Worm (Caenorhabditis elegans) whole organism, L1 larva: ENCODE measurements around the gene T14A8.2.

ENCODE experiments used
- C16A3.4 ChIP-seq: fragments of 150-350 bp; optimal IDR thresholded peaks from 2 replicates; lab custom pipeline; 2014; ENCODE audit warnings: missing biosample characterization, missing genetic modification characterization
- C34B4.2 ChIP-seq: sonication (generic microtip); optimal IDR thresholded peaks from 2 replicates; lab custom pipeline; 2017; ENCODE audit warnings: mild to moderate bottlenecking, missing genetic modification characterization, missing compliant biosample characterization
- F16B12.6 ChIP-seq: fragments of 150-350 bp; optimal IDR thresholded peaks from 2 replicates; lab custom pipeline; 2014; ENCODE audit warnings: missing biosample characterization, missing genetic modification characterization
- Y116A8C.19 ChIP-seq: sonication (generic microtip); optimal IDR thresholded peaks from 2 replicates; lab custom pipeline; 2016; ENCODE audit warnings: missing compliant biosample characterization, missing genetic modification characterization, borderline replicate concordance
- aha-1 ChIP-seq: fragments of 150-350 bp; optimal IDR thresholded peaks from 2 replicates; lab custom pipeline; 2014; ENCODE audit warnings: missing biosample characterization, missing genetic modification characterization
- alr-1 ChIP-seq: fragments of 200-800 bp; sonication (Bioruptor generic); optimal IDR thresholded peaks from 2 replicates; lab custom pipeline; 2018; ENCODE audit warnings: borderline replicate concordance, mild to moderate bottlenecking, missing genetic modification characterization, missing compliant biosample characterization
- aly-2 ChIP-seq: fragments of 150-350 bp; optimal IDR thresholded peaks from 2 replicates; lab custom pipeline; 2014; ENCODE audit warnings: missing biosample characterization, missing genetic modification characterization
- ama-1 ChIP-seq: fragments of 150-350 bp; optimal IDR thresholded peaks from 2 replicates; lab custom pipeline; 2014
- ceh-8 ChIP-seq: fragments of 200-800 bp; sonication (Bioruptor generic); optimal IDR thresholded peaks from 2 replicates; lab custom pipeline; 2018; ENCODE audit warnings: mild to moderate bottlenecking, missing genetic modification characterization, moderate library complexity, missing compliant biosample characterization
- ceh-88 ChIP-seq: fragments of 200-800 bp; sonication (Bioruptor generic); IDR thresholded peaks from 2 replicates; pipeline ENCODE4 v1.3.6; 2022; ENCODE audit warnings: missing genetic modification characterization, missing compliant biosample characterization
- ces-1 ChIP-seq: fragments of 150-350 bp; optimal IDR thresholded peaks from 2 replicates; lab custom pipeline; 2014; ENCODE audit warnings: missing biosample characterization, missing genetic modification reagents, missing genetic modification characterization
- dsc-1 ChIP-seq: sonication (generic microtip); optimal IDR thresholded peaks from 2 replicates; lab custom pipeline; 2016; ENCODE audit warnings: mild to moderate bottlenecking, missing genetic modification characterization, missing compliant biosample characterization
- efl-1 ChIP-seq, 4 experiments: fragments of 150-350 bp; optimal IDR thresholded peaks in 3 of 4; peaks in 1 of 4; 1 replicate in 1 of 4; 2 replicates in 3 of 4; lab custom pipeline; 2014; ENCODE audit warnings: missing biosample characterization in 2 of 4, missing genetic modification characterization in 2 of 4, missing genetic modification reagents in 2 of 4
- efl-3 ChIP-seq: fragments of 200-800 bp; sonication (Bioruptor generic); optimal IDR thresholded peaks from 2 replicates; lab custom pipeline; 2018; ENCODE audit warnings: mild to moderate bottlenecking, missing genetic modification characterization, missing compliant biosample characterization
- egl-13 ChIP-seq: sonication (generic microtip); optimal IDR thresholded peaks from 2 replicates; lab custom pipeline; 2016; ENCODE audit warnings: missing genotype, missing genetic modification reagents, missing genetic modification characterization, missing compliant biosample characterization
- egl-27 ChIP-seq, 2 experiments: fragments of 150-350 bp in 1 of 2; sonication (generic microtip); optimal IDR thresholded peaks; 3 replicates each; lab custom pipeline; 2017 to 2018; ENCODE audit warnings: missing biosample characterization in 2 of 2, missing genetic modification characterization in 2 of 2, missing genetic modification reagents in 2 of 2
- ets-5 ChIP-seq: fragments of 200-800 bp; sonication (Bioruptor generic); IDR thresholded peaks from 2 replicates; pipeline ENCODE4 v1.3.6; 2022; ENCODE audit warnings: missing genetic modification characterization, missing compliant biosample characterization
- fos-1 ChIP-seq: fragments of 150-350 bp; optimal IDR thresholded peaks from 2 replicates; lab custom pipeline; 2014; ENCODE audit warnings: missing biosample characterization, missing genetic modification characterization
- irx-1 ChIP-seq: sonication (generic microtip); optimal IDR thresholded peaks from 2 replicates; lab custom pipeline; 2016; ENCODE audit warnings: missing genetic modification characterization, missing compliant biosample characterization
- jun-1 ChIP-seq: fragments of 150-350 bp; optimal IDR thresholded peaks from 2 replicates; lab custom pipeline; 2014; ENCODE audit warnings: missing biosample characterization, missing genetic modification reagents, missing genetic modification characterization
- lin-13 ChIP-seq: fragments of 150-350 bp; optimal IDR thresholded peaks from 2 replicates; lab custom pipeline; 2014; ENCODE audit warnings: missing biosample characterization, missing genetic modification reagents, missing genetic modification characterization
- lir-3 ChIP-seq: sonication (generic microtip); optimal IDR thresholded peaks from 2 replicates; lab custom pipeline; 2016; ENCODE audit warnings: mild to moderate bottlenecking, missing genetic modification characterization, moderate library complexity, missing compliant biosample characterization; ENCODE audit not compliant: poor library complexity
- mdl-1 ChIP-seq, 2 experiments: fragments of 150-350 bp; optimal IDR thresholded peaks; 2 replicates each; lab custom pipeline; 2014 to 2017; ENCODE audit warnings: missing biosample characterization in 2 of 2, missing genetic modification characterization in 2 of 2, inconsistent platforms in 1 of 2
- mef-2 ChIP-seq: fragments of 150-350 bp; optimal IDR thresholded peaks from 2 replicates; lab custom pipeline; 2014; ENCODE audit warnings: missing biosample characterization, missing genetic modification characterization
- mep-1 ChIP-seq: fragments of 150-350 bp; optimal IDR thresholded peaks from 2 replicates; lab custom pipeline; 2014; ENCODE audit warnings: missing biosample characterization, missing genetic modification characterization
- nhr-237 ChIP-seq: fragments of 150-350 bp; optimal IDR thresholded peaks from 2 replicates; lab custom pipeline; 2014; ENCODE audit warnings: missing biosample characterization, missing genetic modification characterization
- nhr-28 ChIP-seq: fragments of 150-350 bp; optimal IDR thresholded peaks from 2 replicates; lab custom pipeline; 2014; ENCODE audit warnings: missing biosample characterization, missing genetic modification characterization
- nhr-76 ChIP-seq: sonication (generic microtip); optimal IDR thresholded peaks from 2 replicates; lab custom pipeline; 2017; ENCODE audit warnings: missing biosample characterization, missing genetic modification characterization
- nhr-77 ChIP-seq: fragments of 150-350 bp; optimal IDR thresholded peaks from 2 replicates; lab custom pipeline; 2014; ENCODE audit warnings: missing biosample characterization, missing genetic modification characterization
- nhr-84 ChIP-seq: sonication (generic microtip); optimal IDR thresholded peaks from 2 replicates; lab custom pipeline; 2017; ENCODE audit warnings: missing biosample characterization, missing genetic modification characterization
- nhr-90 ChIP-seq: sonication (generic microtip); optimal IDR thresholded peaks from 2 replicates; lab custom pipeline; 2016; ENCODE audit warnings: mild to moderate bottlenecking, missing genetic modification characterization, missing compliant biosample characterization; ENCODE audit not compliant: poor library complexity
- pag-3 ChIP-seq: sonication (generic microtip); optimal IDR thresholded peaks from 2 replicates; lab custom pipeline; 2017; ENCODE audit warnings: missing genetic modification characterization, mild to moderate bottlenecking, missing compliant biosample characterization, antibody characterized with exemption, borderline replicate concordance; ENCODE audit not compliant: insufficient read depth
- pax-3 ChIP-seq: fragments of 200-800 bp; sonication (Bioruptor generic); optimal IDR thresholded peaks from 2 replicates; lab custom pipeline; 2018; ENCODE audit warnings: mild to moderate bottlenecking, missing genetic modification characterization, moderate library complexity, missing compliant biosample characterization
- rnt-1 ChIP-seq: sonication (generic microtip); optimal IDR thresholded peaks from 2 replicates; lab custom pipeline; 2016; ENCODE audit warnings: mild to moderate bottlenecking, missing genetic modification characterization, moderate library complexity, missing compliant biosample characterization
- skn-1 ChIP-seq: fragments of 150-350 bp; optimal IDR thresholded peaks from 2 replicates; lab custom pipeline; 2014; ENCODE audit warnings: missing biosample characterization, missing genetic modification characterization
- snpc-4 ChIP-seq: fragments of 150-350 bp; optimal IDR thresholded peaks from 2 replicates; lab custom pipeline; 2014; ENCODE audit warnings: missing biosample characterization, missing genetic modification characterization
- snu-23 ChIP-seq: sonication (generic microtip); optimal IDR thresholded peaks from 2 replicates; lab custom pipeline; 2016; ENCODE audit warnings: missing genetic modification characterization, missing compliant biosample characterization
- sox-4 ChIP-seq: sonication (generic microtip); optimal IDR thresholded peaks from 2 replicates; lab custom pipeline; 2016; ENCODE audit warnings: missing genetic modification characterization, missing compliant biosample characterization
- tbx-2 ChIP-seq: sonication (generic microtip); optimal IDR thresholded peaks from 2 replicates; lab custom pipeline; 2016; ENCODE audit warnings: missing genetic modification characterization, missing compliant biosample characterization
- unc-62 ChIP-seq: fragments of 150-350 bp; optimal IDR thresholded peaks from 2 replicates; lab custom pipeline; 2014; ENCODE audit warnings: missing biosample characterization, missing genetic modification reagents, missing genetic modification characterization
- vab-15 ChIP-seq: sonication (generic microtip); optimal IDR thresholded peaks from 2 replicates; lab custom pipeline; 2017; ENCODE audit warnings: missing genotype, mild to moderate bottlenecking, missing genetic modification characterization, missing compliant biosample characterization
- zip-4 ChIP-seq: fragments of 200-800 bp; sonication (Bioruptor generic); optimal IDR thresholded peaks from 2 replicates; lab custom pipeline; 2018; ENCODE audit warnings: mild to moderate bottlenecking, missing genetic modification characterization, moderate library complexity, missing compliant biosample characterization
- ztf-4 ChIP-seq: fragments of 150-350 bp; optimal IDR thresholded peaks from 2 replicates; lab custom pipeline; 2014; ENCODE audit warnings: missing biosample characterization, missing genetic modification characterization

The T14A8.2 gene

DNA sequence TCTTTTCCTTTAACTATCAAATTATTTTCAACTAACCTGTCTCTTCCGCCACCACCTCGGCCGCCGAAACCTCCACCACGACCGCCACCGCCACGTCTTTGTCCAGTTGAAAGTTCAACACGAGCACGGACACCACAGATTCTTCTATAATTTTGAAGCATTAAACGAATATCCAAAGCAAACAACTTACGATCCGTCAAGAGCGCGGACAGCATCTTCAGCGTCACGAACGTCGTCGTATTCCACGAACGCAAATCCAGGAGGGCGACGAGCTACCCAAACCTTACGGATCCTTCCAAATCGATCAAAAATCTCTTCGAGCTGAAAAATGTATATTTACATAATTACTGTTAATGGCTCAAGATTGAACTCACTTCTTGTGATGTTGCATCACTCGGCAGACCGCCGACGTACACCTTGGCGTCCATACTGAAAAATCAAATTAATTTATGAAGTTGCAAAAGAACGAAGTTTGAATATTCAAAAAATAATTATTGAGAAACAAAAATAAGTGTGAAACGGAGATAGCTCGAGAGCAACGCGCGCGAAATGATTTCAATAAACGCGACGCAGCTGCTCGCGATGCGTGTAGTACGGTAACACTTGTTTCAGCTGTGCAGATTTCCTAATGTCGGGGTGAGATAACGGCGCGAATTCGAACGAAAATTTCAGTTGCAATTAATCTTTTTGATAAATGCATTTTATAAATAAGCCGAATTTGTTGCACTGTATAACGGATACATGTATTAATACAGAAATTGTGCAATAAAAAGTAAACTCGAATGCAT lies 31.4 kb downstream of the T14A8.2 start, which contains the start of gene rsp-6 (continued):
- TF ChIP-seq ama-1 (lab: Kevin White, UChicago) (no peak), C34B4.2 (tag; lab: Kevin White, UChicago) (no peak), jun-1 (peak; percentile 71), nhr-237 (tag; lab: Kevin White, UChicago) (peak; percentile 76), skn-1 (tag; lab: Kevin White, UChicago) (peak; percentile 89), aha-1 (peak; percentile 5), Y116A8C.19 (tag; lab: Kevin White, UChicago) (no peak), nhr-90 (tag; lab: Kevin White, UChicago) (peak; percentile 50), ztf-4 (tag; lab: Kevin White, UChicago) (peak; percentile 73), pag-3 (tag; lab: Kevin White, UChicago) (no peak), mep-1 (tag; lab: Kevin White, UChicago) (peak; percentile 84), mdl-1 (tag; optimal IDR thresholded peaks at IDR 0.05; lab: Kevin White, UChicago) (peak in 1 of 2 experiments; percentile 89), nhr-28 (no peak), dsc-1 (tag; lab: Kevin White, UChicago) (peak; percentile 79), alr-1 (tag; lab: Kevin White, UChicago) (no peak), unc-62 (no peak), efl-1 (optimal IDR thresholded peaks at IDR 0.05; lab: Kevin White, UChicago) (peak; percentile 91 to 95), efl-1 (GFP tag; optimal IDR thresholded peaks at IDR 0.05 in 1 of 2; lab: Kevin White, UChicago) (peak; percentile 92 to 99), nhr-76 (tag; lab: Kevin White, UChicago) (no peak), egl-27 (tag; optimal IDR thresholded peaks at IDR 0.05; lab: Kevin White, UChicago) (no peak), irx-1 (tag; lab: Kevin White, UChicago) (peak; percentile 37), lir-3 (peak; percentile 55), ceh-88 (GFP tag; lab: Robert Waterston, UW) (peak; percentile 65), aly-2 (tag; lab: Kevin White, UChicago) (peak; percentile 51), tbx-2 (peak; percentile 88), ces-1 (GFP tag; lab: Kevin White, UChicago) (no peak), pax-3 (no peak), fos-1 (tag; lab: Kevin White, UChicago) (peak; percentile 82), snpc-4 (tag; lab: Kevin White, UChicago) (peak; percentile 10), nhr-84 (tag; lab: Kevin White, UChicago) (no peak), ets-5 (no peak), mef-2 (tag; lab: Kevin White, UChicago) (peak; percentile 54), nhr-77 (tag; lab: Kevin White, UChicago) (peak; percentile 78), sox-4 (tag; lab: Kevin White, UChicago) (no peak), snu-23 (GFP tag; lab: Kevin White, UChicago) (peak; percentile 92), ceh-8 (GFP tag; lab: Kevin White, UChicago) (no peak), efl-3 (GFP tag; lab: Kevin White, UChicago) (no peak), rnt-1 (peak; percentile 81), F16B12.6 (peak; percentile 69), lin-13 (GFP tag; lab: Kevin White, UChicago) (peak; percentile 83), vab-15 (peak; percentile 90), C16A3.4 (tag; lab: Kevin White, UChicago) (peak; percentile 94)

DNA sequence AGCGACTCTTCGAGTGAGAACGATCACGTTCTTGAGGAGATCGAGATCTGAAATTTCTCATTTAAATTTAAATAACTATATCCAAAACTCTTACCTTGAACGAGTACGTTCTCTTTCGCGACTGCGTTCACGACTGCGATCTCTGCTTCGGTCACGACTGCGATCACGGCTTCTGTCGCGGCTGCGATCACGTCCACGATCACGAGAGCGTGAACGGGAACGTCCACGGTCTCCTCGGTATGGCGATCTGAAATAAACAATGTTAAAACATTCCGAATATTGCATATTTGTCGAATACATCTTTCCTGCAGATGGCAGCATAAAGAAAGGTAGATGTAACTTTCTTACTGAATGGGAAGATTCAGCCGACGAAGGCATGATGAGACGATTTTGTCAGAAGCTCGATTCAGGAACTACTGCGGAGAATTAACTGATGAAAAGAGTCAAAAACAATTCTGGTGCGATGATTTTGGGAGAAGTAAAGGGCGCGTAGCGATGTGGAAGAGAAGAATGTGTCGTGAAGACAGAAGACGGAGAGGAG lies 32.2 kb downstream of the T14A8.2 start:
- TF ChIP-seq zip-4 (GFP tag; lab: Kevin White, UChicago) = no peak
- TF ChIP-seq egl-13 (tag; lab: Kevin White, UChicago) = no peak
- no peak for TF ChIP-seq efl-1 (optimal IDR thresholded peaks at IDR 0.05; lab: Kevin White, UChicago)
- TF ChIP-seq efl-1 (GFP tag; optimal IDR thresholded peaks at IDR 0.05 in 1 of 2; lab: Kevin White, UChicago) = peak in 1 of 2 experiments; percentile 72
